Fruit fly (Drosophila melanogaster) whole organism, embryonic: ENCODE results near the gene Gr64b.

ENCODE experiments used
- Ada2b ChIP-seq: fragments of 200-800 bp; sonication (Bioruptor generic); IDR thresholded peaks from 2 replicates; pipeline ENCODE4 v1.3.6; 2022; ENCODE audit warnings: missing biosample characterization, missing genetic modification characterization
- Antp ChIP-seq: fragments of 200-800 bp; sonication (Bioruptor generic); optimal IDR thresholded peaks from 3 replicates; lab custom pipeline; 2016; ENCODE audit warnings: missing biosample characterization, missing genetic modification characterization
- CG10462 ChIP-seq: fragments of 200-800 bp; sonication (Bioruptor generic); optimal IDR thresholded peaks from 2 replicates; lab custom pipeline; 2016; ENCODE audit warnings: missing biosample characterization, missing genetic modification characterization
- CG10543 ChIP-seq: fragments of 200-800 bp; sonication (Bioruptor generic); optimal IDR thresholded peaks from 3 replicates; lab custom pipeline; 2017; ENCODE audit warnings: missing biosample characterization, mild to moderate bottlenecking, missing genetic modification characterization, moderate library complexity
- CG11695 ChIP-seq: fragments of 200-800 bp; sonication (Bioruptor generic); IDR thresholded peaks from 3 replicates; pipeline ENCODE4 v1.3.6; 2022; ENCODE audit warnings: missing biosample characterization, missing genetic modification characterization
- CG14965 ChIP-seq: fragments of 200-800 bp; sonication (Bioruptor generic); optimal IDR thresholded peaks from 2 replicates; lab custom pipeline; 2016; ENCODE audit warnings: missing biosample characterization, missing genetic modification characterization, borderline replicate concordance
- CG17328 ChIP-seq: fragments of 200-800 bp; sonication (Bioruptor generic); IDR thresholded peaks from 2 replicates; pipeline ENCODE4 v1.3.6; 2022; ENCODE audit warnings: missing biosample characterization, missing genetic modification characterization
- CG17568 ChIP-seq: fragments of 200-800 bp; sonication (Bioruptor generic); optimal IDR thresholded peaks from 2 replicates; lab custom pipeline; 2018; ENCODE audit warnings: missing biosample characterization, mild to moderate bottlenecking, missing genetic modification characterization, moderate library complexity
- CG2202 ChIP-seq: fragments of 200-800 bp; sonication (Bioruptor generic); optimal IDR thresholded peaks from 2 replicates; lab custom pipeline; 2018; ENCODE audit warnings: missing biosample characterization, mild to moderate bottlenecking, missing genetic modification characterization
- CG31224 ChIP-seq: fragments of 200-800 bp; sonication (Bioruptor generic); IDR thresholded peaks from 2 replicates; pipeline ENCODE4 v1.3.6; 2022; ENCODE audit warnings: missing biosample characterization, missing genetic modification characterization
- CG4424 ChIP-seq: fragments of 200-800 bp; sonication (Bioruptor generic); optimal IDR thresholded peaks from 3 replicates; lab custom pipeline; 2016; ENCODE audit warnings: missing biosample characterization, missing genetic modification characterization
- CG4707 ChIP-seq: fragments of 200-800 bp; sonication (Bioruptor generic); optimal IDR thresholded peaks from 2 replicates; lab custom pipeline; 2018; ENCODE audit warnings: missing biosample characterization, mild to moderate bottlenecking, missing genetic modification characterization, moderate library complexity
- CG7839 ChIP-seq: fragments of 200-800 bp; sonication (Bioruptor generic); optimal IDR thresholded peaks from 3 replicates; lab custom pipeline; 2018; ENCODE audit warnings: missing biosample characterization, mild to moderate bottlenecking, missing genetic modification characterization, moderate library complexity
- CG8924 ChIP-seq: fragments of 200-800 bp; optimal IDR thresholded peaks from 3 replicates; lab custom pipeline; 2019; ENCODE audit warnings: missing biosample characterization, mild to moderate bottlenecking, missing genetic modification characterization, moderate library complexity
- CG9215 ChIP-seq: fragments of 200-800 bp; sonication (Bioruptor generic); IDR thresholded peaks from 2 replicates; pipeline ENCODE4 v1.3.6; 2022; ENCODE audit warnings: missing biosample characterization, missing genetic modification characterization
- CkIIα-i1 ChIP-seq: fragments of 200-800 bp; sonication (Bioruptor generic); IDR thresholded peaks from 2 replicates; pipeline ENCODE4 v1.3.6; 2022; ENCODE audit warnings: missing biosample characterization, missing genetic modification characterization
- D19B ChIP-seq: fragments of 200-800 bp; sonication (Bioruptor generic); optimal IDR thresholded peaks from 2 replicates; lab custom pipeline; 2017; ENCODE audit warnings: missing biosample characterization, mild to moderate bottlenecking, missing genetic modification characterization
- Doc2 ChIP-seq: fragments of 200-800 bp; sonication (Bioruptor generic); IDR thresholded peaks from 2 replicates; pipeline ENCODE4 v1.3.6; 2022; ENCODE audit warnings: missing biosample characterization, missing genetic modification characterization
- Elba2 ChIP-seq: fragments of 200-800 bp; sonication (Bioruptor generic); optimal IDR thresholded peaks from 3 replicates; lab custom pipeline; 2016; ENCODE audit warnings: missing biosample characterization, missing genetic modification characterization
- Fer2 ChIP-seq: fragments of 200-800 bp; sonication (Bioruptor generic); optimal IDR thresholded peaks from 2 replicates; lab custom pipeline; 2018; ENCODE audit warnings: missing biosample characterization, mild to moderate bottlenecking, missing genetic modification characterization, moderate library complexity
- H2.0 ChIP-seq: fragments of 200-800 bp; sonication (Bioruptor generic); IDR thresholded peaks from 2 replicates; pipeline ENCODE4 v1.3.6; 2022; ENCODE audit warnings: missing biosample characterization, missing genetic modification characterization
- Hand ChIP-seq: fragments of 200-800 bp; sonication (Bioruptor generic); optimal IDR thresholded peaks from 2 replicates; lab custom pipeline; 2017; ENCODE audit warnings: mild to moderate bottlenecking, missing biosample characterization, missing genetic modification reagents, missing genetic modification characterization
- Kr ChIP-seq: fragments of 200-800 bp; sonication (Bioruptor generic); optimal IDR thresholded peaks from 2 replicates; lab custom pipeline; 2017; ENCODE audit warnings: missing biosample characterization, mild to moderate bottlenecking, missing genetic modification characterization
- Lhr ChIP-seq: fragments of 200-800 bp; sonication (Bioruptor generic); optimal IDR thresholded peaks from 3 replicates; lab custom pipeline; 2017; ENCODE audit warnings: mild to moderate bottlenecking, missing biosample characterization, missing genetic modification reagents, missing genetic modification characterization
- Lim3 ChIP-seq: fragments of 200-800 bp; sonication (Bioruptor generic); IDR thresholded peaks from 2 replicates; pipeline ENCODE4 v1.3.6; 2022; ENCODE audit warnings: missing biosample characterization, missing genetic modification characterization
- Poxn ChIP-seq: fragments of 200-800 bp; sonication (Bioruptor generic); IDR thresholded peaks from 2 replicates; pipeline ENCODE4 v1.3.6; 2022; ENCODE audit warnings: missing biosample characterization, missing genetic modification characterization
- Rx ChIP-seq: fragments of 200-800 bp; sonication (Bioruptor generic); IDR thresholded peaks from 2 replicates; pipeline ENCODE4 v1.3.6; 2022; ENCODE audit warnings: missing biosample characterization, missing genetic modification characterization
- TFAM ChIP-seq: fragments of 200-800 bp; sonication (Bioruptor generic); optimal IDR thresholded peaks from 2 replicates; lab custom pipeline; 2017; ENCODE audit warnings: missing biosample characterization, missing genetic modification characterization, inconsistent platforms
- ap ChIP-seq: fragments of 200-800 bp; sonication (Bioruptor generic); IDR thresholded peaks from 2 replicates; pipeline ENCODE4 v1.3.6; 2022; ENCODE audit warnings: missing biosample characterization, missing genetic modification characterization
- cad ChIP-seq: fragments of >200 bp; optimal IDR thresholded peaks from 2 replicates; lab custom pipeline; 2017; ENCODE audit warnings: missing biosample characterization, missing genetic modification characterization
- chm ChIP-seq: fragments of 200-800 bp; sonication (Bioruptor generic); IDR thresholded peaks from 2 replicates; pipeline ENCODE4 v1.3.6; 2022; ENCODE audit warnings: missing biosample characterization, missing genetic modification characterization
- dysf ChIP-seq: fragments of 200-800 bp; sonication (Bioruptor generic); IDR thresholded peaks from 3 replicates; pipeline ENCODE4 v1.3.6; 2022; ENCODE audit warnings: missing biosample characterization, missing genetic modification characterization
- eve ChIP-seq, 2 experiments: fragments of >200 bp; optimal IDR thresholded peaks; 2 replicates each; lab custom pipeline; 2017; ENCODE audit warnings: missing biosample characterization in 2 of 2, missing genetic modification characterization in 2 of 2
- gce ChIP-seq: fragments of 200-800 bp; sonication (Bioruptor generic); IDR thresholded peaks from 3 replicates; pipeline ENCODE4 v1.3.6; 2022; ENCODE audit warnings: missing biosample characterization, missing genetic modification characterization
- her ChIP-seq: fragments of 200-800 bp; sonication (Bioruptor generic); optimal IDR thresholded peaks from 2 replicates; lab custom pipeline; 2016; ENCODE audit warnings: missing biosample characterization, missing genetic modification characterization
- hth ChIP-seq: fragments of >200 bp; optimal IDR thresholded peaks from 2 replicates; lab custom pipeline; 2017; ENCODE audit warnings: inconsistent platforms
- jumu ChIP-seq: fragments of 200-800 bp; sonication (Bioruptor generic); optimal IDR thresholded peaks from 3 replicates; lab custom pipeline; 2016; ENCODE audit warnings: missing biosample characterization, missing genetic modification characterization
- lov ChIP-seq, 2 experiments: fragments of 200-800 bp in 1 of 2; fragments of >200 bp in 1 of 2; sonication (Bioruptor generic) in 1 of 2; IDR thresholded peaks in 1 of 2; optimal IDR thresholded peaks in 1 of 2; 2 replicates in 1 of 2; 3 replicates in 1 of 2; pipeline versions ENCODE4 v1.3.6 to Lab custom; 2017 to 2022; ENCODE audit warnings: missing biosample characterization in 1 of 2, missing genetic modification characterization in 1 of 2
- mirr ChIP-seq: fragments of 200-800 bp; sonication (Bioruptor generic); optimal IDR thresholded peaks from 3 replicates; lab custom pipeline; 2018; ENCODE audit warnings: missing biosample characterization, mild to moderate bottlenecking, missing genetic modification characterization
- nerfin-1 ChIP-seq: fragments of 200-800 bp; sonication (Bioruptor generic); optimal IDR thresholded peaks from 3 replicates; lab custom pipeline; 2019; ENCODE audit warnings: missing biosample characterization, mild to moderate bottlenecking, missing genetic modification characterization, moderate library complexity
- nom ChIP-seq: fragments of 200-800 bp; sonication (Bioruptor generic); optimal IDR thresholded peaks from 2 replicates; lab custom pipeline; 2017; ENCODE audit warnings: missing biosample characterization, missing genetic modification characterization, mild to moderate bottlenecking, moderate library complexity, missing genetic modification reagents
- pfk ChIP-seq: fragments of 200-800 bp; sonication (Bioruptor generic); optimal IDR thresholded peaks from 2 replicates; lab custom pipeline; 2018; ENCODE audit warnings: missing biosample characterization, mild to moderate bottlenecking, missing genetic modification characterization, moderate library complexity
- pzg ChIP-seq: fragments of 200-800 bp; sonication (Bioruptor generic); optimal IDR thresholded peaks from 3 replicates; lab custom pipeline; 2018; ENCODE audit warnings: missing biosample characterization, mild to moderate bottlenecking, missing genetic modification characterization, moderate library complexity
- sc ChIP-seq, 3 experiments: fragments of >200 bp in 2 of 3; fragments of 200-800 bp in 1 of 3; sonication (Bioruptor generic) in 1 of 3; optimal IDR thresholded peaks; 2 replicates in 2 of 3; 3 replicates in 1 of 3; lab custom pipeline; 2017; ENCODE audit warnings: mild to moderate bottlenecking in 1 of 3, missing biosample characterization in 1 of 3, missing genetic modification characterization in 1 of 3, missing genetic modification reagents in 1 of 3
- slbo ChIP-seq: fragments of 200-800 bp; sonication (Bioruptor generic); IDR thresholded peaks from 2 replicates; pipeline ENCODE4 v1.3.6; 2022; ENCODE audit warnings: missing biosample characterization, missing genetic modification characterization
- slou ChIP-seq: fragments of 200-800 bp; sonication (Bioruptor generic); optimal IDR thresholded peaks from 3 replicates; lab custom pipeline; 2016; ENCODE audit warnings: missing biosample characterization, missing genetic modification characterization
- stc ChIP-seq: fragments of 200-800 bp; sonication (Bioruptor generic); IDR thresholded peaks from 2 replicates; pipeline ENCODE4 v1.3.6; 2022; ENCODE audit warnings: missing biosample characterization, missing genetic modification characterization
- tna ChIP-seq: fragments of 200-800 bp; sonication (Bioruptor generic); IDR thresholded peaks from 2 replicates; pipeline ENCODE4 v1.3.6; 2022; ENCODE audit warnings: missing biosample characterization, missing genetic modification characterization; ENCODE audit not compliant: partially characterized antibody
- vvl ChIP-seq: fragments of 200-800 bp; sonication (Bioruptor generic); IDR thresholded peaks from 2 replicates; pipeline ENCODE4 v1.3.6; 2022; ENCODE audit warnings: missing biosample characterization, missing genetic modification characterization
- wor ChIP-seq: fragments of 200-800 bp; sonication (Bioruptor generic); IDR thresholded peaks from 2 replicates; pipeline ENCODE4 v1.3.6; 2022; ENCODE audit warnings: missing biosample characterization, missing genetic modification characterization
- zfh1 ChIP-seq: fragments of 200-800 bp; sonication (Bioruptor generic); IDR thresholded peaks from 3 replicates; pipeline ENCODE4 v1.3.6; 2022; ENCODE audit warnings: missing biosample characterization, missing genetic modification characterization

Gene Gr64b

DNA sequence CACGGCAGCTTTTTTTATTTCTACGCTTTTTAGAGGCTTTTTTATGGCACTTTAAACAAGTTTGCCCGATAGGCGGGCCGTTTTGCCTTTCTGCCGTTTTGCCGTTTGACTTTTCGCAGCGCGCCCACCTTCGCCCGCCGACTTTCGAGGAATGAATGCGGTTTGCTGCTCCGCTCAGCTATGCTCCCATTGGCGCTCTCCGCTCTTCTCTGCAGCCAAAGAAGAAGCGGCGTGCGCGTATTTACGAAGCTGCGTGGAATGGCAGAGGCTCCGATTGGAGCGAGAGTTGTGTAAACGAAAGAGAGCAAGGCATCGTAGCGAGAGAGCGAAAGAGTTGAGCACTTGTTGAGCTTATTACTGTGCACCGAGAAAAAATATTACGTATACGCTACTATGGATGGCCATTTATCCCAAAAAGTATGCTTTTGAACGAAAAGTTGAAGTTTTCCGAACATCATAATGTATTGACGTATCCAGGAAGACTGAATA is 43.2 kb downstream of the Gr64b start, which contains the start of gene wit (continued):
- no peak for TF ChIP-seq ap (GFP tag; lab: Robert Waterston, UW)
- TF ChIP-seq Antp, result no peak
- no peak; the same call in 1 of the 2 replicates for TF ChIP-seq CG17328 (GFP tag; lab: Robert Waterston, UW)
- TF ChIP-seq CG17568 (GFP tag; lab: Kevin White, UChicago), result peak; percentile 14
- TF ChIP-seq stc (GFP tag; lab: Robert Waterston, UW), result no peak
- TF ChIP-seq hth (lab: Kevin White, UChicago), result no peak
- TF ChIP-seq CG10543, result peak; percentile 4
- TF ChIP-seq nom (GFP tag; lab: Kevin White, UChicago), result peak; percentile 84
- no peak for TF ChIP-seq Lhr (GFP tag; lab: Kevin White, UChicago)
- no peak for TF ChIP-seq Lim3 (GFP tag; lab: Robert Waterston, UW)
- no peak for TF ChIP-seq wor (GFP tag; lab: Robert Waterston, UW)
- TF ChIP-seq lov (optimal IDR thresholded peaks at IDR 0.05; lab: Kevin White, UChicago), result no peak
- TF ChIP-seq lov (GFP tag; IDR thresholded peaks at IDR 0.05; lab: Robert Waterston, UW), result no peak
- no peak for TF ChIP-seq Doc2 (GFP tag; lab: Robert Waterston, UW)
- TF ChIP-seq Kr (GFP tag; lab: Kevin White, UChicago), result no peak
- 0 out of 3 replicates have a peak, but pooled peaks have one; percentile 11 for TF ChIP-seq CG11695 (GFP tag; lab: Robert Waterston, UW)
- TF ChIP-seq dysf (GFP tag; lab: Robert Waterston, UW), result no peak; the same call in 2 of the 3 replicates
- TF ChIP-seq Hand, result peak; percentile 55
- no peak for TF ChIP-seq CG10462 (GFP tag; lab: Kevin White, UChicago)
- no peak for TF ChIP-seq CG4424 (GFP tag; lab: Kevin White, UChicago)
- TF ChIP-seq CG2202 (tag; lab: Kevin White, UChicago), result no peak
- peak; percentile 83 for TF ChIP-seq chm (GFP tag; lab: Robert Waterston, UW)
- no peak for TF ChIP-seq slou
- no peak for TF ChIP-seq Poxn (GFP tag; lab: Robert Waterston, UW)
- no peak for TF ChIP-seq CG8924 (tag; lab: Kevin White, UChicago)
- peak; percentile 22 for TF ChIP-seq CG4707
- no peak for TF ChIP-seq pzg (GFP tag; lab: Kevin White, UChicago)
- TF ChIP-seq mirr (GFP tag; lab: Kevin White, UChicago), result peak; percentile 27
- no peak for TF ChIP-seq jumu (GFP tag; lab: Kevin White, UChicago)
- no peak for TF ChIP-seq sc (optimal IDR thresholded peaks at IDR 0.05; lab: Kevin White, UChicago)
- no peak for TF ChIP-seq sc (GFP tag; optimal IDR thresholded peaks at IDR 0.05; lab: Kevin White, UChicago)
- TF ChIP-seq gce (GFP tag; lab: Robert Waterston, UW), result peak; percentile 21; the same call in 1 of the 3 replicates
- 0 out of 2 replicates have a peak, but pooled peaks have one; percentile 36 for TF ChIP-seq slbo
- TF ChIP-seq H2.0 (GFP tag; lab: Robert Waterston, UW), result no peak; the same call in 1 of the 2 replicates
- peak; percentile 36 for TF ChIP-seq her (GFP tag; lab: Kevin White, UChicago)
- TF ChIP-seq pfk, result no peak
- TF ChIP-seq zfh1 (GFP tag; lab: Robert Waterston, UW), result no peak
- no peak for TF ChIP-seq cad (GFP tag; lab: Kevin White, UChicago)
- no peak for TF ChIP-seq Fer2 (tag; lab: Kevin White, UChicago)
- TF ChIP-seq tna, result no peak
- TF ChIP-seq CkIIα-i1 (GFP tag; lab: Robert Waterston, UW), result no peak
- TF ChIP-seq Rx (GFP tag; lab: Robert Waterston, UW), result no peak
- no peak for TF ChIP-seq Elba2 (GFP tag; lab: Kevin White, UChicago)
- TF ChIP-seq Ada2b, result no peak
- TF ChIP-seq eve (GFP tag; optimal IDR thresholded peaks at IDR 0.05; lab: Kevin White, UChicago), result no peak
- TF ChIP-seq vvl (GFP tag; lab: Robert Waterston, UW), result no peak; the same call in 1 of the 2 replicates
- no peak for TF ChIP-seq CG31224 (GFP tag; lab: Robert Waterston, UW)
- TF ChIP-seq D19B (GFP tag; lab: Kevin White, UChicago), result no peak
- TF ChIP-seq CG9215 (GFP tag; lab: Robert Waterston, UW), result no peak
- no peak for TF ChIP-seq nerfin-1 (tag; lab: Kevin White, UChicago)
- no peak for TF ChIP-seq TFAM (GFP tag; lab: Kevin White, UChicago)
- TF ChIP-seq CG14965 (GFP tag; lab: Kevin White, UChicago), result no peak
- no peak for TF ChIP-seq CG7839 (tag; lab: Kevin White, UChicago)
